Fruit fly (Drosophila melanogaster) whole organism, prepupa: ENCODE results near the gene Taf7.

Experiments used
- CG10669 ChIP-seq: fragments of 200-800 bp; sonication (Bioruptor generic); optimal IDR thresholded peaks from 3 replicates; lab custom pipeline; 2018; ENCODE audit warnings: missing biosample characterization, mild to moderate bottlenecking, missing genetic modification characterization, moderate library complexity
- CG11294 ChIP-seq: fragments of 200-800 bp; sonication (Bioruptor generic); IDR thresholded peaks from 2 replicates; pipeline ENCODE4 v1.3.6; 2022; ENCODE audit warnings: missing biosample characterization, missing genetic modification characterization
- CG11762 ChIP-seq: fragments of 200-800 bp; sonication (Bioruptor generic); optimal IDR thresholded peaks from 3 replicates; lab custom pipeline; 2016; ENCODE audit warnings: missing biosample characterization, missing genetic modification characterization; ENCODE audit not compliant: insufficient read depth
- CG15336 ChIP-seq: fragments of 200-800 bp; sonication (Bioruptor generic); IDR thresholded peaks from 2 replicates; pipeline ENCODE4 v1.3.6; 2022; ENCODE audit warnings: missing biosample characterization, missing genetic modification characterization
- CG31627 ChIP-seq: fragments of 200-800 bp; sonication (Bioruptor generic); optimal IDR thresholded peaks from 3 replicates; lab custom pipeline; 2016; ENCODE audit warnings: missing biosample characterization, missing genetic modification characterization
- CG32006 ChIP-seq: fragments of 200-800 bp; sonication (Bioruptor generic); optimal IDR thresholded peaks from 3 replicates; lab custom pipeline; 2017; ENCODE audit warnings: missing biosample characterization, mild to moderate bottlenecking, missing genetic modification characterization
- CG4318 ChIP-seq: fragments of 200-800 bp; sonication (Bioruptor generic); optimal IDR thresholded peaks from 3 replicates; lab custom pipeline; 2017; ENCODE audit warnings: missing biosample characterization, mild to moderate bottlenecking, missing genetic modification characterization
- CG6163 ChIP-seq: fragments of 200-800 bp; sonication (Bioruptor generic); IDR thresholded peaks from 3 replicates; pipeline ENCODE4 v1.3.6; 2022; ENCODE audit warnings: missing biosample characterization, missing genetic modification characterization
- CG6276 ChIP-seq: fragments of 200-800 bp; sonication (Bioruptor generic); optimal IDR thresholded peaks from 2 replicates; lab custom pipeline; 2017; ENCODE audit warnings: missing biosample characterization, mild to moderate bottlenecking, missing genetic modification characterization
- CG6808 ChIP-seq: fragments of 200-800 bp; sonication (Bioruptor generic); optimal IDR thresholded peaks from 3 replicates; lab custom pipeline; 2017; ENCODE audit warnings: missing biosample characterization, missing genetic modification characterization, mild to moderate bottlenecking, moderate library complexity, missing genetic modification reagents
- CG6854 ChIP-seq: fragments of 200-800 bp; sonication (Bioruptor generic); optimal IDR thresholded peaks from 2 replicates; lab custom pipeline; 2017; ENCODE audit warnings: missing biosample characterization, mild to moderate bottlenecking, missing genetic modification characterization
- CG7368 ChIP-seq: fragments of 200-800 bp; sonication (Bioruptor generic); optimal IDR thresholded peaks from 3 replicates; lab custom pipeline; 2016; ENCODE audit warnings: missing biosample characterization, missing genetic modification characterization
- CG8119 ChIP-seq: fragments of 200-800 bp; sonication (Bioruptor generic); IDR thresholded peaks from 3 replicates; pipeline ENCODE4 v1.3.6; 2022; ENCODE audit warnings: missing biosample characterization, missing genetic modification characterization
- CG8632 ChIP-seq: fragments of 200-800 bp; sonication (Bioruptor generic); optimal IDR thresholded peaks from 3 replicates; lab custom pipeline; 2016; ENCODE audit warnings: missing biosample characterization, missing genetic modification characterization
- Eip78C ChIP-seq: fragments of 200-800 bp; sonication (Bioruptor generic); peaks from one replicate; lab custom pipeline; 2016; ENCODE audit warnings: missing biosample characterization, missing genetic modification characterization
- Ets21C ChIP-seq: fragments of 200-800 bp; sonication (Bioruptor generic); optimal IDR thresholded peaks from 3 replicates; lab custom pipeline; 2016; ENCODE audit warnings: missing biosample characterization, missing genetic modification characterization
- Ets96B ChIP-seq: fragments of 200-800 bp; optimal IDR thresholded peaks from 2 replicates; lab custom pipeline; 2019; ENCODE audit warnings: missing biosample characterization, mild to moderate bottlenecking, missing genetic modification characterization, moderate library complexity
- Hr4 ChIP-seq: fragments of 200-800 bp; sonication (Bioruptor generic); optimal IDR thresholded peaks from 3 replicates; lab custom pipeline; 2016; ENCODE audit warnings: missing biosample characterization, missing genetic modification characterization
- Lpt ChIP-seq: fragments of 200-800 bp; sonication (Bioruptor generic); optimal IDR thresholded peaks from 3 replicates; lab custom pipeline; 2016; ENCODE audit warnings: missing biosample characterization, missing genetic modification characterization
- Met ChIP-seq: fragments of 200-800 bp; sonication (Bioruptor generic); optimal IDR thresholded peaks from 3 replicates; lab custom pipeline; 2016; ENCODE audit warnings: missing biosample characterization, missing genetic modification characterization
- OdsH ChIP-seq: fragments of 200-800 bp; sonication (Bioruptor generic); optimal IDR thresholded peaks from 3 replicates; lab custom pipeline; 2016; ENCODE audit warnings: missing biosample characterization, missing genetic modification characterization
- Sox102F ChIP-seq: fragments of 200-800 bp; sonication (Bioruptor generic); optimal IDR thresholded peaks from 2 replicates; lab custom pipeline; 2016; ENCODE audit warnings: missing biosample characterization, mild to moderate bottlenecking, missing genetic modification characterization
- Sox15 ChIP-seq: fragments of 200-800 bp; sonication (Bioruptor generic); optimal IDR thresholded peaks from 3 replicates; lab custom pipeline; 2016; ENCODE audit warnings: missing biosample characterization, missing genetic modification characterization
- achi ChIP-seq: fragments of 200-800 bp; sonication (Bioruptor generic); optimal IDR thresholded peaks from 3 replicates; lab custom pipeline; 2016; ENCODE audit warnings: missing biosample characterization, missing genetic modification characterization
- dsx ChIP-seq: fragments of 200-800 bp; optimal IDR thresholded peaks from 3 replicates; lab custom pipeline; 2019; ENCODE audit warnings: missing biosample characterization, mild to moderate bottlenecking, missing genetic modification characterization, moderate library complexity; ENCODE audit not compliant: poor library complexity, severe bottlenecking
- esn ChIP-seq: fragments of 200-800 bp; sonication (Bioruptor generic); optimal IDR thresholded peaks from 2 replicates; lab custom pipeline; 2016; ENCODE audit warnings: missing biosample characterization, mild to moderate bottlenecking, missing genetic modification characterization, moderate library complexity
- lz ChIP-seq: fragments of 200-800 bp; sonication (Bioruptor generic); optimal IDR thresholded peaks from 3 replicates; lab custom pipeline; 2016; ENCODE audit warnings: missing biosample characterization, missing genetic modification characterization
- net ChIP-seq: fragments of 200-800 bp; sonication (Bioruptor generic); optimal IDR thresholded peaks from 3 replicates; lab custom pipeline; 2016; ENCODE audit warnings: missing biosample characterization, missing genetic modification characterization
- salr ChIP-seq, 2 experiments: fragments of 200-800 bp; sonication (Bioruptor generic); optimal IDR thresholded peaks; 3 replicates each; lab custom pipeline; 2016 to 2018; ENCODE audit warnings: missing biosample characterization in 2 of 2, missing genetic modification characterization in 2 of 2, mild to moderate bottlenecking in 1 of 2
- ss ChIP-seq, 2 experiments: fragments of 200-800 bp; sonication (Bioruptor generic); optimal IDR thresholded peaks; 2 replicates in 1 of 2; 3 replicates in 1 of 2; lab custom pipeline; 2017 to 2018; ENCODE audit warnings: mild to moderate bottlenecking in 2 of 2, missing biosample characterization in 2 of 2, missing genetic modification characterization in 2 of 2, moderate library complexity in 1 of 2
- svp ChIP-seq: fragments of 200-800 bp; sonication (Bioruptor generic); peaks from one replicate; lab custom pipeline; 2016; ENCODE audit warnings: missing biosample characterization, missing genetic modification characterization
- vri ChIP-seq: fragments of 200-800 bp; sonication (Bioruptor generic); optimal IDR thresholded peaks from 3 replicates; lab custom pipeline; 2016; ENCODE audit warnings: missing biosample characterization, mild to moderate bottlenecking, missing genetic modification characterization

Taf7 gene

DNA sequence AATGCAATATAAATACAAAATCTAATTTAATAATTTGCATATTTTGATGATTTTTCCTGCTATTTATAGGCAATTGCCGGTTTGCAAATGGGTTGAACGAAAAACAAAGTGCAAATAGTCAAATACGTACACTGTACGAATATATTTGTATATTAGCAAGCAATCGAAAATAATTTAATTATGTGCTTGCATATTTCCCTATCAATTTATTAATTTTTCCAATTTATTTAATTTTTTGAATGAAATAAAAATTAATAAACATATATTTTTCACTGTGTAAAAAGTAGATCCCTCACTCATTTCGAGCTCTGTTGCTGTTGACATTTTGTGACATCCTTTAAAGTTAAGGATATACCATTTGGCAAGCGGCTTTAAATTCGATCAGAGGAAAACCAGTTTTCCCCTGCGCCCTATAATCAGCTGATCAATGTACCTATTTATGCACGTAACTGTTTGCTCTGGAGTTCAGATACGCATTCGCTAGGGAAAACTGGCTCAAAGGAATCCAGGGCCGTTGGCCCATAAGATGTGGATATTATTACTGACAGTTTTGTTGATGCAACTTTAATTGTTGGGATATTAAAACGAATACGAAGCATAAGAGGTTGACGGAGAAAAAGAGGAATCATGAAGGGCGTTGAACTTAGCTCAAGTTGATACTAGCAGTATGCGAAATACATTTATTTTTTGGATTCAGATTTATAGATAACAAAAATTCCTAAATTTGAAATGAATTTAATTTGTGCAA is 46.1 kb downstream of the Taf7 start (continued):
- TF ChIP-seq Eip78C (GFP tag; lab: Kevin White, UChicago): peak; percentile 77
- no peak for TF ChIP-seq CG7368
- peak; percentile 41; the same call in 1 of the 2 replicates for TF ChIP-seq CG15336 (GFP tag; lab: Robert Waterston, UW)
- TF ChIP-seq CG6276 (GFP tag; lab: Kevin White, UChicago): no peak
- TF ChIP-seq salr (GFP tag; optimal IDR thresholded peaks at IDR 0.05; lab: Kevin White, UChicago): no peak
- peak; percentile 6 for TF ChIP-seq OdsH
- peak; percentile 49 for TF ChIP-seq CG6808 (GFP tag; lab: Kevin White, UChicago)
- TF ChIP-seq vri: no peak
- TF ChIP-seq CG10669 (GFP tag; lab: Kevin White, UChicago): peak; percentile 52
- TF ChIP-seq Hr4 (GFP tag; lab: Kevin White, UChicago): no peak
- TF ChIP-seq Ets21C: no peak
- TF ChIP-seq CG11294 (GFP tag; lab: Robert Waterston, UW): no peak
- TF ChIP-seq CG31627 (GFP tag; lab: Kevin White, UChicago): no peak
- 0 out of 3 replicates have a peak, but pooled peaks have one; percentile 26 for TF ChIP-seq CG8119
- TF ChIP-seq CG32006 (GFP tag; lab: Kevin White, UChicago): no peak
- TF ChIP-seq Ets96B: peak; percentile 66
- no peak for TF ChIP-seq Met (GFP tag; lab: Kevin White, UChicago)
- peak; percentile 5 for TF ChIP-seq net (GFP tag; lab: Kevin White, UChicago)
- TF ChIP-seq achi (GFP tag; lab: Kevin White, UChicago): peak; percentile 28
- peak; percentile 49 for TF ChIP-seq svp (GFP tag; lab: Kevin White, UChicago)
- TF ChIP-seq CG8632 (GFP tag; lab: Kevin White, UChicago): peak; percentile 20
- no peak for TF ChIP-seq esn (GFP tag; lab: Kevin White, UChicago)

DNA sequence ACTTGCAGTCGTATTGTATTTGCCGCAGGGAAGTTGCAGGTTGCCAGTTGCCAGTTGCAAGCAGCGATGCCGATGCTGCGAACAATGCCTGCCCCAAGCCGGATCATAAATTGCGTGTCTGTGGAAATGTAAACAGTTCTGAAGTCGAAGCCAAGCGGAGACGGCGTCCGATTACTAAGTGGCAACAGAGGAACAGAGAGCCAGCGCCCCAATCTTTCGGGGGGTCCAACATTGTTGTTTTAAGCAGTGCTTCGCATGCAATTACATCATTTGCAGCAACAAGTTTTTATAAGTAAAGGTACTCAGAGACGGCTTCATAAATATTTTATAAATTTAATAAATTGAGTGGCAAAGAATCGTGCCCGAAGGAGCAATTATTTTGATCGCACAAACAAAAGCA is 47.3 kb downstream of the Taf7 start:
- TF ChIP-seq CG7368 (no peak), ss (GFP tag; optimal IDR thresholded peaks at IDR 0.05; lab: Kevin White, UChicago) (peak in 1 of 2 experiments; percentile 83), dsx (peak; percentile 94), CG4318 (no peak), Sox102F (GFP tag; lab: Kevin White, UChicago) (peak; percentile 7), CG6854 (peak; percentile 11), CG11762 (GFP tag; lab: Kevin White, UChicago) (no peak), CG32006 (GFP tag; lab: Kevin White, UChicago) (no peak), lz (GFP tag; lab: Kevin White, UChicago) (no peak), CG6163 (GFP tag; lab: Robert Waterston, UW) (no peak)
- TF ChIP-seq, all 60 proteins: peak for 4

DNA sequence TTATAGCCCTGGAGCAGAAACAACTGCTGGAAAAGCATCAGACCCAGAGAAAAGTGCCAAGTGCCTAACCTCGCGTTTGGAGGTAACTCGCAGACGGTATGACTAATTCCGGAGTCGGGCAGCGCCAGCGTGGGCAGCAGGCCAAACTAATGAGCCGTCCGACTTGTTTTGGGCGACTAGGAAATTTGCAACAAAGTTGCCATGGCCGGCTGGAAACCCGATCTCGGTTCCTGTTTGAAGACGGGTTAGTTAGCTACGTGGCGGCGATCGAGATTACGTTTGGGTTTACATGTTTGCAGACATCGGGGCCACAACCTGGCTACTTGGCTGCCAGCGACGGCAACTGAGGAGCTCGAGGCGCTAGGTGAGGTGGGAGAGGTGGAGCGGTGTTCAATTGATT is 49.9 kb downstream of the Taf7 start:
- TF ChIP-seq dsx (peak; percentile 100), Eip78C (GFP tag; lab: Kevin White, UChicago) (peak; percentile 25), Sox15 (GFP tag; lab: Kevin White, UChicago) (no peak), Lpt (GFP tag; lab: Kevin White, UChicago) (peak; percentile 1)
